Worm (Caenorhabditis elegans) whole organism, young adult: Measurements from ENCODE around the gene C03E10.3.

ENCODE experiments used
- B0261.1 ChIP-seq: sonication (generic microtip); optimal IDR thresholded peaks from 2 replicates; lab custom pipeline; 2016; ENCODE audit warnings: mild to moderate bottlenecking, missing genetic modification characterization, moderate library complexity, missing compliant biosample characterization
- F10E7.11 ChIP-seq: sonication (generic microtip); optimal IDR thresholded peaks from 2 replicates; lab custom pipeline; 2017; ENCODE audit warnings: mild to moderate bottlenecking, missing genetic modification characterization, moderate library complexity, missing compliant biosample characterization
- dox-1 ChIP-seq: fragments of 200-800 bp; sonication (Bioruptor generic); IDR thresholded peaks from 2 replicates; pipeline ENCODE4 v1.3.6; 2022; ENCODE audit warnings: missing genetic modification reagents, missing genetic modification characterization, missing compliant biosample characterization
- let-526 ChIP-seq: fragments of 200-800 bp; sonication (Bioruptor generic); IDR thresholded peaks from 2 replicates; pipeline ENCODE4 v1.3.6; 2022; ENCODE audit warnings: missing genetic modification reagents, missing genetic modification characterization, missing compliant biosample characterization
- lin-35 ChIP-seq, 3 experiments: fragments of 150-350 bp in 2 of 3; sonication (generic microtip) in 1 of 3; optimal IDR thresholded peaks; 2 replicates each; lab custom pipeline; 2014 to 2018; ENCODE audit warnings: missing biosample characterization in 3 of 3, missing genetic modification characterization in 3 of 3, missing genetic modification reagents in 3 of 3
- lsy-27 ChIP-seq: sonication (generic microtip); optimal IDR thresholded peaks from 2 replicates; lab custom pipeline; 2017; ENCODE audit warnings: missing genetic modification characterization, mild to moderate bottlenecking, missing compliant biosample characterization, antibody characterized with exemption, missing genotype, borderline replicate concordance; ENCODE audit not compliant: insufficient read depth
- nfya-1 ChIP-seq: sonication (generic microtip); optimal IDR thresholded peaks from 2 replicates; lab custom pipeline; 2017; ENCODE audit warnings: antibody characterized with exemption, missing compliant biosample characterization, missing genetic modification characterization, borderline replicate concordance; ENCODE audit not compliant: insufficient read depth
- unc-62 ChIP-seq: fragments of 150-350 bp; optimal IDR thresholded peaks from 2 replicates; lab custom pipeline; 2014; ENCODE audit warnings: missing biosample characterization, missing genetic modification reagents, missing genetic modification characterization

- TF ChIP-seq lin-35 (GFP tag; optimal IDR thresholded peaks at IDR 0.05; lab: Kevin White, UChicago): no peak
- no peak for TF ChIP-seq nfya-1 (tag; lab: Kevin White, UChicago)
- no peak for TF ChIP-seq lsy-27
- TF ChIP-seq F10E7.11 (tag; lab: Kevin White, UChicago): no peak
- no peak for TF ChIP-seq unc-62 (GFP tag; lab: Kevin White, UChicago)
- no peak for TF ChIP-seq let-526
- TF ChIP-seq dox-1 (GFP tag; lab: Robert Waterston, UW): no peak
- TF ChIP-seq B0261.1: no peak
Measured at ce11 chrV:11250735-11251134, 35.5 kb upstream of the C03E10.3 start, which contains the start of gene T19B10.12.
